Fruit fly (Drosophila melanogaster) S2 (cell line): Measurements from ENCODE around the gene CG31817.

ENCODE experiments used
- CG8478 ChIP-seq: fragments of >200 bp; optimal IDR thresholded peaks from 2 replicates; lab custom pipeline; 2018
- CTCF ChIP-seq, 2 experiments: fragments of >200 bp; optimal IDR thresholded peaks; 2 replicates each; lab custom pipeline; 2018

dm6 chr2L:16356249-16357025, 18.8 kb upstream of the CG31817 start, which contains the start of gene CaBP1:
- no peak for TF ChIP-seq CG8478 (lab: Kevin White, UChicago)
- no peak for TF ChIP-seq CTCF (optimal IDR thresholded peaks at IDR 0.05; lab: Kevin White, UChicago)
